Worm (Caenorhabditis elegans) whole organism, L4 larva: ENCODE results near the gene R05F9.7.
A peak's percentile ranks its signal among the peaks of the same experiment; 100 is the strongest.

Experiments used
- Y5F2A.4 ChIP-seq: fragments of 200-800 bp; sonication (Bioruptor generic); optimal IDR thresholded peaks from 2 replicates; lab custom pipeline; 2018; ENCODE audit warnings: mild to moderate bottlenecking, missing genetic modification characterization, missing compliant biosample characterization
- aha-1 ChIP-seq: fragments of 150-350 bp; peaks from one replicate; lab custom pipeline; 2014; ENCODE audit warnings: missing biosample characterization, missing genetic modification characterization
- ceh-32 ChIP-seq: sonication (generic microtip); optimal IDR thresholded peaks from 2 replicates; lab custom pipeline; 2016; ENCODE audit warnings: mild to moderate bottlenecking, missing genetic modification characterization, missing compliant biosample characterization; ENCODE audit not compliant: poor library complexity
- ceh-82 ChIP-seq: sonication (generic microtip); optimal IDR thresholded peaks from 2 replicates; lab custom pipeline; 2017; ENCODE audit warnings: missing biosample characterization, missing genetic modification characterization
- ces-1 ChIP-seq: fragments of 150-350 bp; sonication (generic microtip); optimal IDR thresholded peaks from 4 replicates; lab custom pipeline; 2014; ENCODE audit warnings: missing biosample characterization, missing genetic modification reagents, missing genetic modification characterization
- fkh-10 ChIP-seq: fragments of 150-350 bp; optimal IDR thresholded peaks from 2 replicates; lab custom pipeline; 2014; ENCODE audit warnings: missing biosample characterization, missing genetic modification reagents, missing genetic modification characterization
- lin-15B ChIP-seq: fragments of 150-350 bp; sonication (generic microtip); optimal IDR thresholded peaks from 3 replicates; lab custom pipeline; 2014; ENCODE audit warnings: missing biosample characterization, missing genetic modification characterization
- pha-4 ChIP-seq, 2 experiments: fragments of 150-350 bp in 1 of 2; fragments of 200-800 bp in 1 of 2; sonication (Bioruptor generic) in 1 of 2; IDR thresholded peaks in 1 of 2; optimal IDR thresholded peaks in 1 of 2; 2 replicates each; pipeline versions ENCODE4 v1.3.6 to Lab custom; 2014 to 2022; ENCODE audit warnings: missing genetic modification characterization in 2 of 2, missing genetic modification reagents in 2 of 2, missing biosample characterization in 1 of 2, missing compliant biosample characterization in 1 of 2

DNA sequence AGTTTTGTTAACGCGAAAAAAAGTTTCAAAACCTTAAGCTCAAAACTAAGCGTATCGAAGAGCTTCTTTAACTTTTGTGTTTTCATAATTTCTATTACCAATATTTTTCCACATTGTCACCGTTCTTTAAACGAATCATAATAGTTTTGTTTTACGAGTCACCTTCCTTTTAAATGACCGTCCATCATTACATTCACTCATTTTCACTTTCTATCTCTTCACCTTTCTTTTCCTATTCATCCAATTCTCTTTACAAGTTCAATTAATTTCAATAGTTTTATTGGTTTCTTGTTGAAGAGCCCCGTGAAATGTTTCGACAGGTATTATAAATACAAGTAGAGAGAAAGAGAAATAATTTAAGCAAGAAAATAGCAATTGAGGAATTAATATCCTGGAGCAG, 14.2 kb upstream of the R05F9.7 start:
- TF ChIP-seq ceh-32, result no peak
- TF ChIP-seq ceh-82, result peak; percentile 20
- TF ChIP-seq pha-4 (GFP tag; IDR thresholded peaks at IDR 0.05; lab: Robert Waterston, UW), result no peak
- TF ChIP-seq pha-4 (tag; optimal IDR thresholded peaks at IDR 0.05; lab: Kevin White, UChicago), result no peak
- TF ChIP-seq fkh-10 (GFP tag; lab: Kevin White, UChicago), result no peak
- TF ChIP-seq Y5F2A.4, result no peak
- TF ChIP-seq ces-1, result no peak
- TF ChIP-seq lin-15B (tag; lab: Kevin White, UChicago), result no peak
- no peak for TF ChIP-seq aha-1 (tag; lab: Kevin White, UChicago)
